Worm (Caenorhabditis elegans) whole organism, L1 larva: ENCODE measurements around the gene slcf-2.

Experiments used
- dpl-1 ChIP-seq, 3 experiments: fragments of 150-350 bp in 2 of 3; sonication (generic microtip) in 1 of 3; optimal IDR thresholded peaks; 2 replicates each; lab custom pipeline; 2014 to 2017; ENCODE audit warnings: missing biosample characterization in 3 of 3, missing genetic modification characterization in 3 of 3, missing genetic modification reagents in 3 of 3
- elt-3 ChIP-seq, 6 experiments: fragments of 150-350 bp in 1 of 6; sonication (generic microtip); optimal IDR thresholded peaks; 2 replicates each; lab custom pipeline; 2017 to 2018; ENCODE audit warnings: missing biosample characterization in 6 of 6, missing genetic modification characterization in 6 of 6, inconsistent platforms in 1 of 6
- mdl-1 ChIP-seq, 2 experiments: fragments of 150-350 bp; optimal IDR thresholded peaks; 2 replicates each; lab custom pipeline; 2014 to 2017; ENCODE audit warnings: missing biosample characterization in 2 of 2, missing genetic modification characterization in 2 of 2, inconsistent platforms in 1 of 2
- nhr-76 ChIP-seq: sonication (generic microtip); optimal IDR thresholded peaks from 2 replicates; lab custom pipeline; 2017; ENCODE audit warnings: missing biosample characterization, missing genetic modification characterization
- unc-130 ChIP-seq: fragments of 150-350 bp; optimal IDR thresholded peaks from 2 replicates; lab custom pipeline; 2017; ENCODE audit warnings: missing biosample characterization, missing genetic modification characterization, inconsistent platforms
- zag-1 ChIP-seq: fragments of 150-350 bp; optimal IDR thresholded peaks from 2 replicates; lab custom pipeline; 2014; ENCODE audit warnings: missing biosample characterization, missing genetic modification characterization

ce11 chrX:3362378-3362777, 31.3 kb upstream of the slcf-2 start, which contains the start of gene dhs-26:
- no peak for TF ChIP-seq unc-130
- no peak for TF ChIP-seq dpl-1 (GFP tag; optimal IDR thresholded peaks at IDR 0.05; lab: Kevin White, UChicago)
- TF ChIP-seq mdl-1 (tag; optimal IDR thresholded peaks at IDR 0.05; lab: Kevin White, UChicago): no peak
- TF ChIP-seq elt-3 (tag; optimal IDR thresholded peaks at IDR 0.05; lab: Kevin White, UChicago): no peak
- TF ChIP-seq zag-1: no peak
- TF ChIP-seq nhr-76: no peak
